Fruit fly (Drosophila melanogaster) whole organism: ENCODE results near the gene Pat1.

Source experiments
- psq ChIP-seq: fragments of >200 bp; optimal IDR thresholded peaks from 2 replicates; lab custom pipeline; 2017
- usp ChIP-seq: fragments of >200 bp; optimal IDR thresholded peaks from 2 replicates; lab custom pipeline; 2017; ENCODE audit warnings: missing biosample characterization, missing genetic modification characterization, mixed read lengths

- TF ChIP-seq usp (no peak), psq (no peak)
Measured at dm6 chrX:6549428-6550117, 41.0 kb upstream of the Pat1 start.
